Worm (Caenorhabditis elegans) whole organism, early embryonic: ENCODE results near the gene F40F8.3.

Experiments
- B0310.2 ChIP-seq: sonication (generic microtip); optimal IDR thresholded peaks from 2 replicates; lab custom pipeline; 2016; ENCODE audit warnings: mild to moderate bottlenecking, missing genetic modification characterization, missing compliant biosample characterization
- F13C5.2 ChIP-seq: sonication (generic microtip); optimal IDR thresholded peaks from 2 replicates; lab custom pipeline; 2017; ENCODE audit warnings: mild to moderate bottlenecking, missing genetic modification characterization, inconsistent platforms, missing compliant biosample characterization
- aly-1 ChIP-seq: sonication (generic microtip); optimal IDR thresholded peaks from 2 replicates; lab custom pipeline; 2016; ENCODE audit warnings: missing genetic modification characterization, missing compliant biosample characterization
- ama-1 ChIP-seq: fragments of 150-350 bp; optimal IDR thresholded peaks from 2 replicates; lab custom pipeline; 2014
- ceh-13 ChIP-seq: fragments of 200-800 bp; sonication (Bioruptor generic); optimal IDR thresholded peaks from 2 replicates; lab custom pipeline; 2018; ENCODE audit warnings: mild to moderate bottlenecking, missing genetic modification characterization, missing compliant biosample characterization
- ceh-36 ChIP-seq: sonication (generic microtip); optimal IDR thresholded peaks from 2 replicates; lab custom pipeline; 2016; ENCODE audit warnings: missing genetic modification characterization, inconsistent platforms, missing compliant biosample characterization
- ets-7 ChIP-seq: sonication (generic microtip); optimal IDR thresholded peaks from 2 replicates; lab custom pipeline; 2016; ENCODE audit warnings: missing genotype, missing genetic modification characterization, missing compliant biosample characterization
- flt-1 ChIP-seq: fragments of 200-800 bp; sonication (Bioruptor generic); IDR thresholded peaks from 2 replicates; pipeline ENCODE4 v1.3.6; 2022; ENCODE audit warnings: missing genetic modification characterization, missing compliant biosample characterization
- hmbx-1 ChIP-seq: sonication (generic microtip); optimal IDR thresholded peaks from 2 replicates; lab custom pipeline; 2016; ENCODE audit warnings: mild to moderate bottlenecking, missing genetic modification characterization, missing compliant biosample characterization
- hmg-4 ChIP-seq: fragments of 200-800 bp; sonication (Bioruptor generic); optimal IDR thresholded peaks from 2 replicates; lab custom pipeline; 2018; ENCODE audit warnings: mild to moderate bottlenecking, missing genetic modification characterization, missing compliant biosample characterization
- hnd-1 ChIP-seq: sonication (generic microtip); optimal IDR thresholded peaks from 2 replicates; lab custom pipeline; 2016; ENCODE audit warnings: missing genetic modification characterization, missing compliant biosample characterization
- pes-1 ChIP-seq: fragments of 200-800 bp; sonication (Bioruptor generic); IDR thresholded peaks from 2 replicates; pipeline ENCODE4 v1.3.6; 2022; ENCODE audit warnings: missing genetic modification reagents, missing genetic modification characterization, missing compliant biosample characterization
- scrt-1 ChIP-seq: fragments of 200-800 bp; sonication (Bioruptor generic); IDR thresholded peaks from 2 replicates; pipeline ENCODE4 v1.3.6; 2022; ENCODE audit warnings: missing genetic modification characterization, missing compliant biosample characterization
- sea-1 ChIP-seq: fragments of 200-800 bp; sonication (Bioruptor generic); conservative IDR thresholded peaks from 2 replicates; pipeline ENCODE4 v1.3.6; 2022; ENCODE audit warnings: missing genetic modification characterization, missing compliant biosample characterization
- tbx-11 ChIP-seq: fragments of 200-800 bp; sonication (Bioruptor generic); IDR thresholded peaks from 2 replicates; pipeline ENCODE4 v1.3.6; 2022; ENCODE audit warnings: missing genetic modification characterization, missing compliant biosample characterization
- tbx-37 ChIP-seq: fragments of 200-800 bp; sonication (Bioruptor generic); conservative IDR thresholded peaks from 2 replicates; pipeline ENCODE4 v1.3.6; 2022; ENCODE audit warnings: missing genetic modification reagents, missing genetic modification characterization, missing compliant biosample characterization
- tra-4 ChIP-seq: sonication (generic microtip); optimal IDR thresholded peaks from 2 replicates; lab custom pipeline; 2017; ENCODE audit warnings: missing genetic modification characterization, missing compliant biosample characterization

F40F8.3 gene

ce11 chrII:11096233-11096632, 32.9 kb upstream of the F40F8.3 start, which contains the start of gene nbs-1:
Gene nbs-1 (minus strand): TSS chrII:11096478.
- TF ChIP-seq hnd-1 (tag; lab: Kevin White, UChicago) = no peak
- TF ChIP-seq flt-1 = no peak
- TF ChIP-seq tbx-11 (GFP tag; lab: Robert Waterston, UW) = no peak
- no peak for TF ChIP-seq B0310.2
- no peak for TF ChIP-seq hmbx-1 (tag; lab: Kevin White, UChicago)
- no peak for TF ChIP-seq tra-4 (tag; lab: Kevin White, UChicago)
- no peak for TF ChIP-seq aly-1 (tag; lab: Kevin White, UChicago)
- no peak for TF ChIP-seq ceh-36
- TF ChIP-seq ets-7 (tag; lab: Kevin White, UChicago) = no peak
- no peak for TF ChIP-seq hmg-4 (GFP tag; lab: Kevin White, UChicago)
- TF ChIP-seq scrt-1 (GFP tag; lab: Robert Waterston, UW) = no peak
- no peak for TF ChIP-seq ceh-13 (GFP tag; lab: Kevin White, UChicago)
- TF ChIP-seq ama-1 = no peak
- no peak for TF ChIP-seq F13C5.2 (tag; lab: Kevin White, UChicago)
- TF ChIP-seq pes-1 = no peak
- no peak for TF ChIP-seq sea-1
- TF ChIP-seq tbx-37 (GFP tag; lab: Robert Waterston, UW) = no peak

- TF ChIP-seq F13C5.2 (tag; lab: Kevin White, UChicago) (peak; percentile 23), tbx-11 (GFP tag; lab: Robert Waterston, UW) (no peak), hmg-4 (GFP tag; lab: Kevin White, UChicago) (no peak), ama-1 (no peak), hmbx-1 (tag; lab: Kevin White, UChicago) (no peak), tbx-37 (GFP tag; lab: Robert Waterston, UW) (0 out of 2 replicates have a peak, but pooled peaks have one; percentile 18), ceh-36 (no peak), hnd-1 (tag; lab: Kevin White, UChicago) (no peak), sea-1 (no peak)
Measured at ce11 chrII:11097154-11097887, 31.8 kb upstream of the F40F8.3 start, which contains the start of the genes rpl-36.A and nuo-1. Gene rpl-36.A (minus strand): TSS chrII:11097204. Gene nuo-1 (plus strand): TSS chrII:11097837.

- TF ChIP-seq tbx-37 (GFP tag; lab: Robert Waterston, UW) (no peak), hmbx-1 (tag; lab: Kevin White, UChicago) (no peak), tra-4 (tag; lab: Kevin White, UChicago) (no peak), pes-1 (no peak), hnd-1 (tag; lab: Kevin White, UChicago) (no peak), ceh-13 (GFP tag; lab: Kevin White, UChicago) (no peak), F13C5.2 (tag; lab: Kevin White, UChicago) (no peak), B0310.2 (no peak), ama-1 (no peak), sea-1 (no peak), aly-1 (tag; lab: Kevin White, UChicago) (no peak), ceh-36 (no peak), scrt-1 (GFP tag; lab: Robert Waterston, UW) (no peak)
Measured at ce11 chrII:11099841-11100240, 29.2 kb upstream of the F40F8.3 start, which contains the start of gene C09H10.4. Gene C09H10.4 (plus strand): TSS chrII:11100141.

- TF ChIP-seq B0310.2 = no peak
- TF ChIP-seq hmg-4 (GFP tag; lab: Kevin White, UChicago) = no peak
Measured at ce11 chrII:11101171-11101570, 27.9 kb upstream of the F40F8.3 start.

ce11 chrII:11103052-11103451, 26.0 kb upstream of the F40F8.3 start:
- TF ChIP-seq hmg-4 (GFP tag; lab: Kevin White, UChicago) (no peak), F13C5.2 (tag; lab: Kevin White, UChicago) (peak; percentile 10)

ce11 chrII:11103657-11104056, 25.4 kb upstream of the F40F8.3 start, which contains the start of gene C09H10.5:
Gene C09H10.5 (minus strand): TSS chrII:11103757.
- TF ChIP-seq ets-7 (tag; lab: Kevin White, UChicago) = no peak
- TF ChIP-seq sea-1 = no peak
- no peak for TF ChIP-seq scrt-1 (GFP tag; lab: Robert Waterston, UW)
- no peak for TF ChIP-seq F13C5.2 (tag; lab: Kevin White, UChicago)

- no peak for TF ChIP-seq hnd-1 (tag; lab: Kevin White, UChicago)
- no peak for TF ChIP-seq scrt-1 (GFP tag; lab: Robert Waterston, UW)
- TF ChIP-seq ets-7 (tag; lab: Kevin White, UChicago) = no peak
- no peak for TF ChIP-seq F13C5.2 (tag; lab: Kevin White, UChicago)
- no peak for TF ChIP-seq hmg-4 (GFP tag; lab: Kevin White, UChicago)
- TF ChIP-seq B0310.2 = no peak
- no peak for TF ChIP-seq pes-1
- TF ChIP-seq sea-1 = no peak
- no peak for TF ChIP-seq aly-1 (tag; lab: Kevin White, UChicago)
- no peak for TF ChIP-seq tbx-37 (GFP tag; lab: Robert Waterston, UW)
- TF ChIP-seq hmbx-1 (tag; lab: Kevin White, UChicago) = no peak
- TF ChIP-seq ama-1 = no peak
- no peak for TF ChIP-seq ceh-36
- TF ChIP-seq ceh-13 (GFP tag; lab: Kevin White, UChicago) = no peak
- no peak for TF ChIP-seq flt-1
- TF ChIP-seq tbx-11 (GFP tag; lab: Robert Waterston, UW) = no peak
- TF ChIP-seq tra-4 (tag; lab: Kevin White, UChicago) = no peak
Measured at ce11 chrII:11104162-11104561, 24.9 kb upstream of the F40F8.3 start, which contains the start of gene C09H10.9. Gene C09H10.9 (plus strand): TSS chrII:11104462.
